Worm (Caenorhabditis elegans) whole organism, young adult: Measurements from ENCODE around the gene enpp-1.

Experiments used
- C17E4.6 ChIP-seq: fragments of 200-800 bp; sonication (Bioruptor generic); IDR thresholded peaks from 2 replicates; pipeline ENCODE4 v1.3.6; 2022; ENCODE audit warnings: missing genetic modification reagents, missing genetic modification characterization, missing compliant biosample characterization
- F39B2.1 ChIP-seq: fragments of 200-800 bp; sonication (Bioruptor generic); IDR thresholded peaks from 2 replicates; pipeline ENCODE4 v1.3.6; 2022; ENCODE audit warnings: missing genetic modification reagents, missing genetic modification characterization, missing compliant biosample characterization
- K12H6.12 ChIP-seq: fragments of 200-800 bp; sonication (Bioruptor generic); optimal IDR thresholded peaks from 2 replicates; lab custom pipeline; 2018; ENCODE audit warnings: mild to moderate bottlenecking, missing genetic modification characterization, missing compliant biosample characterization
- ama-1 ChIP-seq, 3 experiments: fragments of 150-350 bp in 1 of 3; sonication (generic microtip) in 2 of 3; optimal IDR thresholded peaks; 2 replicates each; lab custom pipeline; 2014 to 2018; ENCODE audit warnings: missing biosample characterization in 2 of 3, missing genetic modification characterization in 2 of 3, missing genetic modification reagents in 2 of 3
- aptf-3 ChIP-seq: fragments of 200-800 bp; sonication (Bioruptor generic); IDR thresholded peaks from 2 replicates; pipeline ENCODE4 v1.3.6; 2022; ENCODE audit warnings: missing genetic modification characterization, missing compliant biosample characterization
- bed-1 ChIP-seq: fragments of 200-800 bp; sonication (Bioruptor generic); IDR thresholded peaks from 2 replicates; pipeline ENCODE4 v1.3.6; 2022; ENCODE audit warnings: missing genetic modification reagents, missing genetic modification characterization, missing compliant biosample characterization
- chd-7 ChIP-seq: sonication (generic microtip); optimal IDR thresholded peaks from 2 replicates; lab custom pipeline; 2016; ENCODE audit warnings: mild to moderate bottlenecking, missing genetic modification characterization, moderate library complexity, missing compliant biosample characterization
- egrh-3 ChIP-seq: fragments of 200-800 bp; sonication (Bioruptor generic); IDR thresholded peaks from 2 replicates; pipeline ENCODE4 v1.3.6; 2022; ENCODE audit warnings: missing genetic modification reagents, missing genetic modification characterization, missing compliant biosample characterization
- hsf-1 ChIP-seq: fragments of 200-800 bp; sonication (Bioruptor generic); IDR thresholded peaks from 2 replicates; pipeline ENCODE4 v1.3.6; 2022; ENCODE audit warnings: missing genetic modification reagents, missing genetic modification characterization, missing compliant biosample characterization
- madf-10 ChIP-seq: sonication (generic microtip); optimal IDR thresholded peaks from 2 replicates; lab custom pipeline; 2016; ENCODE audit warnings: mild to moderate bottlenecking, missing genetic modification characterization, missing compliant biosample characterization
- madf-6 ChIP-seq: fragments of 200-800 bp; sonication (Bioruptor generic); IDR thresholded peaks from 2 replicates; pipeline ENCODE4 v1.3.6; 2022; ENCODE audit warnings: missing genetic modification reagents, missing genetic modification characterization, missing compliant biosample characterization
- madf-8 ChIP-seq: fragments of 200-800 bp; sonication (Bioruptor generic); conservative IDR thresholded peaks from 2 replicates; pipeline ENCODE4 v1.3.6; 2022; ENCODE audit warnings: missing genetic modification reagents, missing genetic modification characterization, missing compliant biosample characterization
- mel-28 ChIP-seq: sonication (generic microtip); optimal IDR thresholded peaks from 2 replicates; lab custom pipeline; 2016; ENCODE audit warnings: borderline replicate concordance, mild to moderate bottlenecking, missing genetic modification characterization, missing compliant biosample characterization

- TF ChIP-seq egrh-3 (GFP tag; lab: Robert Waterston, UW) (no peak), ama-1 (optimal IDR thresholded peaks at IDR 0.05; lab: Kevin White, UChicago) (no peak), ama-1 (GFP tag; optimal IDR thresholded peaks at IDR 0.05; lab: Kevin White, UChicago) (no peak), K12H6.12 (no peak), aptf-3 (GFP tag; lab: Robert Waterston, UW) (no peak), madf-8 (no peak), hsf-1 (GFP tag; lab: Robert Waterston, UW) (no peak), bed-1 (GFP tag; lab: Robert Waterston, UW) (no peak), mel-28 (tag; lab: Kevin White, UChicago) (no peak), F39B2.1 (GFP tag; lab: Robert Waterston, UW) (no peak), madf-6 (GFP tag; lab: Robert Waterston, UW) (no peak), chd-7 (tag; lab: Kevin White, UChicago) (no peak), madf-10 (tag; lab: Kevin White, UChicago) (no peak), C17E4.6 (GFP tag; lab: Robert Waterston, UW) (no peak)
Observed at ce11 chrV:12103920-12104319, 27.3 kb upstream of the enpp-1 start, which contains the start of gene nhr-153.
